Worm (Caenorhabditis elegans) whole organism, L4 larva: ENCODE measurements around the gene C05G5.2.

ENCODE experiments used
- D1046.2 ChIP-seq: fragments of 200-800 bp; sonication (Bioruptor generic); IDR thresholded peaks from 2 replicates; pipeline ENCODE4 v1.3.6; 2022; ENCODE audit warnings: missing genetic modification characterization, missing compliant biosample characterization
- F26F4.8 ChIP-seq: fragments of 200-800 bp; sonication (Bioruptor generic); conservative IDR thresholded peaks from 2 replicates; pipeline ENCODE4 v1.3.6; 2022; ENCODE audit warnings: missing genetic modification characterization, missing compliant biosample characterization
- F37D6.2 ChIP-seq: sonication (generic microtip); optimal IDR thresholded peaks from 2 replicates; lab custom pipeline; 2016; ENCODE audit warnings: mild to moderate bottlenecking, missing genetic modification characterization, missing compliant biosample characterization
- T26A8.4 ChIP-seq: fragments of 200-800 bp; sonication (Bioruptor generic); IDR thresholded peaks from 2 replicates; pipeline ENCODE4 v1.3.6; 2022; ENCODE audit warnings: missing genetic modification characterization, missing compliant biosample characterization
- aha-1 ChIP-seq: fragments of 150-350 bp; peaks from one replicate; lab custom pipeline; 2014; ENCODE audit warnings: missing biosample characterization, missing genetic modification characterization
- arid-1 ChIP-seq: fragments of 200-800 bp; sonication (Bioruptor generic); conservative IDR thresholded peaks from 2 replicates; pipeline ENCODE4 v1.3.6; 2022; ENCODE audit warnings: missing genetic modification reagents, missing genetic modification characterization, missing compliant biosample characterization
- ceh-20 ChIP-seq: fragments of 200-800 bp; sonication (Bioruptor generic); IDR thresholded peaks from 2 replicates; pipeline ENCODE4 v1.3.6; 2022; ENCODE audit warnings: missing genetic modification reagents, missing genetic modification characterization, missing compliant biosample characterization
- ceh-32 ChIP-seq: sonication (generic microtip); optimal IDR thresholded peaks from 2 replicates; lab custom pipeline; 2016; ENCODE audit warnings: mild to moderate bottlenecking, missing genetic modification characterization, missing compliant biosample characterization; ENCODE audit not compliant: poor library complexity
- ceh-62 ChIP-seq: sonication (generic microtip); optimal IDR thresholded peaks from 2 replicates; lab custom pipeline; 2017; ENCODE audit warnings: missing biosample characterization, missing genetic modification characterization
- ceh-82 ChIP-seq: sonication (generic microtip); optimal IDR thresholded peaks from 2 replicates; lab custom pipeline; 2017; ENCODE audit warnings: missing biosample characterization, missing genetic modification characterization
- ces-1 ChIP-seq: fragments of 150-350 bp; sonication (generic microtip); optimal IDR thresholded peaks from 4 replicates; lab custom pipeline; 2014; ENCODE audit warnings: missing biosample characterization, missing genetic modification reagents, missing genetic modification characterization
- daf-12 ChIP-seq: fragments of 150-350 bp; optimal IDR thresholded peaks from 2 replicates; lab custom pipeline; 2014; ENCODE audit warnings: missing biosample characterization, missing genetic modification reagents, missing genetic modification characterization
- daf-19 ChIP-seq: fragments of 200-800 bp; sonication (Bioruptor generic); conservative IDR thresholded peaks from 2 replicates; pipeline ENCODE4 v1.3.6; 2022; ENCODE audit warnings: missing genetic modification characterization, missing compliant biosample characterization
- dmd-6 ChIP-seq: fragments of 200-800 bp; sonication (Bioruptor generic); IDR thresholded peaks from 2 replicates; pipeline ENCODE4 v1.3.6; 2022; ENCODE audit warnings: missing genetic modification reagents, missing genetic modification characterization, missing compliant biosample characterization
- egl-27 ChIP-seq: sonication (generic microtip); optimal IDR thresholded peaks from 3 replicates; lab custom pipeline; 2017; ENCODE audit warnings: missing biosample characterization, missing genetic modification reagents, missing genetic modification characterization
- egl-43 ChIP-seq: fragments of 200-800 bp; sonication (Bioruptor generic); IDR thresholded peaks from 2 replicates; pipeline ENCODE4 v1.3.6; 2022; ENCODE audit warnings: missing genetic modification reagents, missing genetic modification characterization, missing compliant biosample characterization
- fos-1 ChIP-seq: fragments of 150-350 bp; optimal IDR thresholded peaks from 2 replicates; lab custom pipeline; 2014; ENCODE audit warnings: missing biosample characterization, missing genetic modification characterization
- hmg-1.1 ChIP-seq: fragments of 200-800 bp; sonication (Bioruptor generic); IDR thresholded peaks from 2 replicates; pipeline ENCODE4 v1.3.6; 2022; ENCODE audit warnings: missing genetic modification reagents, missing genetic modification characterization, missing compliant biosample characterization
- lin-15B ChIP-seq: fragments of 150-350 bp; sonication (generic microtip); optimal IDR thresholded peaks from 3 replicates; lab custom pipeline; 2014; ENCODE audit warnings: missing biosample characterization, missing genetic modification characterization
- lsy-2 ChIP-seq, 2 experiments: fragments of 150-350 bp in 1 of 2; sonication (generic microtip) in 1 of 2; optimal IDR thresholded peaks; 2 replicates each; lab custom pipeline; 2014 to 2017; ENCODE audit warnings: missing biosample characterization in 2 of 2, missing genetic modification characterization in 2 of 2
- madf-9 ChIP-seq: fragments of 200-800 bp; sonication (Bioruptor generic); conservative IDR thresholded peaks from 2 replicates; pipeline ENCODE4 v1.3.6; 2022; ENCODE audit warnings: missing genetic modification reagents, missing genetic modification characterization, missing compliant biosample characterization
- mdt-29 ChIP-seq: fragments of 200-800 bp; sonication (Bioruptor generic); IDR thresholded peaks from 2 replicates; pipeline ENCODE4 v1.3.6; 2022; ENCODE audit warnings: missing genetic modification reagents, missing genetic modification characterization, missing compliant biosample characterization
- mes-2 ChIP-seq: sonication (generic microtip); optimal IDR thresholded peaks from 2 replicates; lab custom pipeline; 2016; ENCODE audit warnings: missing genotype, mild to moderate bottlenecking, missing genetic modification characterization, missing compliant biosample characterization; ENCODE audit not compliant: poor library complexity, severe bottlenecking
- nhr-11 ChIP-seq: fragments of 150-350 bp; optimal IDR thresholded peaks from 2 replicates; lab custom pipeline; 2014; ENCODE audit warnings: missing biosample characterization, missing genetic modification characterization
- nhr-111 ChIP-seq: fragments of 200-800 bp; sonication (Bioruptor generic); optimal IDR thresholded peaks from 2 replicates; lab custom pipeline; 2018; ENCODE audit warnings: mild to moderate bottlenecking, missing genetic modification characterization, missing compliant biosample characterization
- nhr-237 ChIP-seq: sonication (generic microtip); optimal IDR thresholded peaks from 2 replicates; lab custom pipeline; 2017; ENCODE audit warnings: missing biosample characterization, missing genetic modification characterization
- nhr-42 ChIP-seq: fragments of 200-800 bp; sonication (Bioruptor generic); IDR thresholded peaks from 2 replicates; pipeline ENCODE4 v1.3.6; 2022; ENCODE audit warnings: missing genetic modification characterization, missing compliant biosample characterization
- nhr-76 ChIP-seq: fragments of 150-350 bp; optimal IDR thresholded peaks from 2 replicates; lab custom pipeline; 2014; ENCODE audit warnings: missing biosample characterization, missing genetic modification characterization
- pqm-1 ChIP-seq: sonication (generic microtip); optimal IDR thresholded peaks from 2 replicates; lab custom pipeline; 2017; ENCODE audit warnings: missing biosample characterization, missing genetic modification characterization
- rbr-2 ChIP-seq: sonication (generic microtip); optimal IDR thresholded peaks from 2 replicates; lab custom pipeline; 2016; ENCODE audit warnings: missing genotype, missing genetic modification characterization, missing compliant biosample characterization
- set-16 ChIP-seq: fragments of 200-800 bp; sonication (Bioruptor generic); IDR thresholded peaks from 2 replicates; pipeline ENCODE4 v1.3.6; 2022; ENCODE audit warnings: missing genetic modification reagents, missing genetic modification characterization, missing compliant biosample characterization
- unc-62 ChIP-seq, 3 experiments: fragments of 150-350 bp in 1 of 3; sonication (generic microtip); optimal IDR thresholded peaks in 2 of 3; peaks in 1 of 3; 1 replicate in 1 of 3; 2 replicates in 2 of 3; lab custom pipeline; 2014 to 2017; ENCODE audit warnings: missing biosample characterization in 3 of 3, missing genetic modification characterization in 3 of 3, missing genetic modification reagents in 3 of 3, missing genotype in 1 of 3
- vab-7 ChIP-seq: fragments of 200-800 bp; sonication (Bioruptor generic); IDR thresholded peaks from 2 replicates; pipeline ENCODE4 v1.3.6; 2022; ENCODE audit warnings: missing genetic modification reagents, missing genetic modification characterization, missing compliant biosample characterization
- zip-2 ChIP-seq: fragments of 150-350 bp; optimal IDR thresholded peaks from 2 replicates; lab custom pipeline; 2014; ENCODE audit warnings: missing biosample characterization, missing genetic modification characterization

Gene C05G5.2

ce11 chrX:14756606-14757005, 9.5 kb downstream of the C05G5.2 start:
- peak; percentile 69 for TF ChIP-seq set-16
- peak; percentile 35; the same call in 1 of the 2 replicates for TF ChIP-seq hmg-1.1 (GFP tag; lab: Robert Waterston, UW)
- TF ChIP-seq nhr-237 = no peak
- peak; percentile 8; the same call in 1 of the 2 replicates for TF ChIP-seq T26A8.4 (GFP tag; lab: Robert Waterston, UW)
- no peak for TF ChIP-seq D1046.2 (GFP tag; lab: Robert Waterston, UW)
- TF ChIP-seq egl-43 (GFP tag; lab: Robert Waterston, UW) = peak; percentile 37; the same call in 1 of the 2 replicates
- peak; percentile 41 for TF ChIP-seq mes-2 (tag; lab: Kevin White, UChicago)
- TF ChIP-seq pqm-1 = no peak
- TF ChIP-seq nhr-42 (GFP tag; lab: Robert Waterston, UW) = 0 out of 2 replicates have a peak, but pooled peaks have one; percentile 39
- TF ChIP-seq vab-7 (GFP tag; lab: Robert Waterston, UW) = no peak
- no peak for TF ChIP-seq daf-12 (tag; lab: Kevin White, UChicago)
- TF ChIP-seq arid-1 (GFP tag; lab: Robert Waterston, UW) = no peak
- TF ChIP-seq, all 104 proteins: peak for 6

DNA sequence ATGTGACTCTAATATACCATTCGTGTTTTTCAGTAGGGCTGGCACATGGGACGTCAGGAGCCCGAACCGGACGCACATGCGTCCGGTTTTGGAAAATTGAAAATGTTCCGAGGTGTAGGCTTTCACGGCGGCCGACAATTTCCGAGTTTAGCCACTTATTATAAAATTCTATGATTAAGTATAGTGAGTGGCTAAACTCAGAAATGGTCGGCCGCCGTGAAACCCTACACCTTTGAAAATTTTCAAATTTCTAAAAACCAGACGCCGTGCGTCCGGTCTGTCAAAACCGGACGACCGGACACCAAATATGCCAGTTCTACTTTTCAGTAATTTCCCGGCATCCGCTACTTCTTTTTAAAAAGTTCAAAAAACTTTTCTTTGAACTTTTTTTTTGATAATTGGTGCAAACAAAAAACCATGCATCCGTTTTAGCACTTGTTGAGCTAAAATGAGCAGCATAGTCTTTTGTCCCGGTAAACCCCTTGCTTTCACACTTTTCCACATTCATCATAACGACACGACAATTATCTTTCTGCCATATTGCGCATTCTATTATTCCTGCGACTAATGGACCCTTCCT, 10.6 kb downstream of the C05G5.2 start:
- no peak for TF ChIP-seq nhr-11 (tag; lab: Kevin White, UChicago)
- TF ChIP-seq unc-62 (GFP tag; optimal IDR thresholded peaks at IDR 0.05 in 1 of 2; lab: Kevin White, UChicago) = peak in 1 of 2 experiments; percentile 91
- no peak for TF ChIP-seq unc-62 (tag; optimal IDR thresholded peaks at IDR 0.05; lab: Kevin White, UChicago)
- no peak for TF ChIP-seq ces-1 (GFP tag; lab: Kevin White, UChicago)
- TF ChIP-seq daf-19 (GFP tag; lab: Robert Waterston, UW) = no peak
- TF ChIP-seq egl-27 (tag; lab: Kevin White, UChicago) = no peak
- no peak for TF ChIP-seq dmd-6 (GFP tag; lab: Robert Waterston, UW)
- no peak for TF ChIP-seq ceh-32 (tag; lab: Kevin White, UChicago)
- no peak for TF ChIP-seq F37D6.2

ce11 chrX:14759549-14759948, 12.4 kb downstream of the C05G5.2 start:
- TF ChIP-seq ceh-62 (tag; lab: Kevin White, UChicago) = no peak

- TF ChIP-seq nhr-76 (tag; lab: Kevin White, UChicago) = no peak
- no peak for TF ChIP-seq nhr-111 (GFP tag; lab: Kevin White, UChicago)
- no peak for TF ChIP-seq zip-2
- TF ChIP-seq ceh-20 = no peak
- TF ChIP-seq aha-1 (tag; lab: Kevin White, UChicago) = peak; percentile 89
- TF ChIP-seq unc-62 (GFP tag; optimal IDR thresholded peaks at IDR 0.05 in 1 of 2; lab: Kevin White, UChicago) = peak in 1 of 2 experiments; percentile 68
- TF ChIP-seq unc-62 (tag; optimal IDR thresholded peaks at IDR 0.05; lab: Kevin White, UChicago) = no peak
- no peak for TF ChIP-seq lsy-2 (tag; optimal IDR thresholded peaks at IDR 0.05; lab: Kevin White, UChicago)
- TF ChIP-seq mdt-29 (GFP tag; lab: Robert Waterston, UW) = no peak
- TF ChIP-seq F26F4.8 = no peak
- no peak for TF ChIP-seq ceh-82 (tag; lab: Kevin White, UChicago)
- TF ChIP-seq fos-1 (tag; lab: Kevin White, UChicago) = no peak
- TF ChIP-seq lin-15B (tag; lab: Kevin White, UChicago) = no peak
These were observed 13.1 kb downstream of the C05G5.2 start for ce11 chrX:14760166-14760565.

DNA sequence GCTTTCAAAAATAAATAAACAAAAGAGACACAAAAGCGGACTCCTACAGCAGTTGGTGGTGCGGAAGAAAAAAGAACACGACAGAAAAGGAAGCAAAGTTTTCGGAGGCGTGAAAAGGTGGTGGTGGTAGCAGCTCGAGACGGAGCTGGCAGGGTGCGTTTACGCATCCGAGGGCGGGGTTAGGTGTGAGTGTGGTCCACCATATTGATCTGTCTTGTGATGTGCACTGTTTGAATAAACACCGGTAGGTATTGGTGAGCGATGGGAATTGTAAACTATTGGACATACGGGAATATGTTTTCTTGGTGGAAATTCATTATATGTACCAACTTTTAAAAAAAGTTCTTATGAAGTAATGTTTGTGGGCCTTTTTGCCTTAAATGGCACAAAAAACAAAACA, 13.9 kb downstream of the C05G5.2 start, which contains the start of gene C05G5.5:
C05G5.5 (minus strand) TSS at position 101 of the 400 bp plus-strand sequence.
- TF ChIP-seq rbr-2 (tag; lab: Kevin White, UChicago) (no peak), madf-9 (GFP tag; lab: Robert Waterston, UW) (no peak)
